Fruit fly (Drosophila melanogaster): Measurements from ENCODE around the gene CG42393.

dm6 chr3L:18029546-18030300 lies 12.8 kb upstream of the CG42393 start:
- no peak for TF ChIP-seq CG8478 (optimal IDR thresholded peaks at IDR 0.05)
- no peak for TF ChIP-seq psq (optimal IDR thresholded peaks at IDR 0.05)
- peak; percentile 71 to 78 for TF ChIP-seq EcR (GFP tag; optimal IDR thresholded peaks at IDR 0.05)
- TF ChIP-seq usp (GFP tag; optimal IDR thresholded peaks at IDR 0.05) = no peak
- TF ChIP-seq Dll (optimal IDR thresholded peaks at IDR 0.05) = no peak
